ENCODE assay signal across 4 fruit fly cellular contexts in the genomic region with DNA sequence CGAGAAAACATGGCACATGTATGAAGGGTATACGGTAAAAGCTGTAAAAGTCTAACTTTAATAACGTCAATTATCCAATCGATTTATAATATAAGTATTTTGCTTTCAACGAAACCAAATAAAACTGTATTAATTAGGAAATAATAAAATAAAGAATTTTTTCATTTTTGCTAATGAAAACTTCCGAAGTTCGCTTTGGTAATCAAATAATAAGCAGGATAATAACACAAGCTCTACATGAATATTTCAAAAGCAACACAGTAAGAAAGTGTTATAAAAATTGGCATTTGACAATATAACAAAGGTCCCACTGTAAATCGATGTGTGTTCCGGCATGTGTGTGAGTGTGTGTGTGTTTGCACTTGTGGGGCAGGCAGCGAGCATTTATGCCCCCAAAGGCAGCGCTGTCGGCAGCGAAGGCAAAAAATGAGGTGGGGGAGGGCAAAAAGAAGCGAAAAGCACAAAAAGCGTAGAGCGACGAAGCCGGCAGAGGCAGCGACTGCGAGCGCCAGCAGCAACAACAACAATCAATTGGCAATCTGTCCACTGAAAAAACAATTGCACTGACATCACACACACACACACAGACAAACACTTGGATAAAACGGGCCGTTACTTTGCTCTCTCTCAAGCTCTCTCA.
TF ChIP-seq lines count a peak whose summit lies in the region.

No protein-coding gene starts in this region.

- TF ChIP-seq CTCF in whole organism, embryonic (GFP tag; optimal IDR thresholded peaks at IDR 0.05; lab: Kevin White, UChicago) = no peak

TF ChIP-seq in whole organism, embryonic, 481 proteins besides CTCF, POLR2A, EP300 and RAD21 (continues in another document):
- no peak for TF ChIP-seq cato (GFP tag; optimal IDR thresholded peaks at IDR 0.05; lab: Kevin White, UChicago; ENCODE audit: borderline replicate concordance)
- TF ChIP-seq CG9797 (GFP tag; optimal IDR thresholded peaks at IDR 0.05; lab: Kevin White, UChicago) = no peak
- TF ChIP-seq CG18476 (GFP tag; optimal IDR thresholded peaks at IDR 0.05; lab: Kevin White, UChicago) = no peak
- TF ChIP-seq CG8478 (optimal IDR thresholded peaks at IDR 0.05; lab: Kevin White, UChicago) = no peak
- no peak for TF ChIP-seq CG1529 (GFP tag; optimal IDR thresholded peaks at IDR 0.05; lab: Kevin White, UChicago)
- no peak for TF ChIP-seq D (optimal IDR thresholded peaks at IDR 0.05; lab: Kevin White, UChicago)
- TF ChIP-seq D (GFP tag; optimal IDR thresholded peaks at IDR 0.05; lab: Kevin White, UChicago) = no peak
- peak; percentile 45; the same call in 1 of the 2 replicates for TF ChIP-seq Drgx (GFP tag; IDR thresholded peaks at IDR 0.05; lab: Robert Waterston, UW)
- no peak for TF ChIP-seq CG4730 (GFP tag; IDR thresholded peaks at IDR 0.05; lab: Robert Waterston, UW)
- TF ChIP-seq CG8765 (GFP tag; IDR thresholded peaks at IDR 0.05; lab: Robert Waterston, UW) = no peak
- TF ChIP-seq hbn (GFP tag; IDR thresholded peaks at IDR 0.05; lab: Robert Waterston, UW; ENCODE audit: partially characterized antibody) = no peak
- TF ChIP-seq p53 (GFP tag; optimal IDR thresholded peaks at IDR 0.05; lab: Kevin White, UChicago) = no peak
- TF ChIP-seq CG11085 (GFP tag; IDR thresholded peaks at IDR 0.05; lab: Robert Waterston, UW) = no peak
- no peak for TF ChIP-seq twi (tag; optimal IDR thresholded peaks at IDR 0.05; lab: Kevin White, UChicago)
- TF ChIP-seq Camta (GFP tag; optimal IDR thresholded peaks at IDR 0.05; lab: Kevin White, UChicago) = no peak
- peak; percentile 35; the same call in 1 of the 2 replicates for TF ChIP-seq Ptx1 (GFP tag; IDR thresholded peaks at IDR 0.05; lab: Robert Waterston, UW)
- no peak for TF ChIP-seq Doc2 (GFP tag; IDR thresholded peaks at IDR 0.05; lab: Robert Waterston, UW)
- TF ChIP-seq CG16863 (GFP tag; optimal IDR thresholded peaks at IDR 0.05; lab: Kevin White, UChicago) = no peak
- TF ChIP-seq ro (GFP tag; IDR thresholded peaks at IDR 0.05; lab: Robert Waterston, UW) = no peak
- no peak for TF ChIP-seq CG15269 (tag; optimal IDR thresholded peaks at IDR 0.05; lab: Kevin White, UChicago)
- TF ChIP-seq Dfd (GFP tag; optimal IDR thresholded peaks at IDR 0.05; lab: Kevin White, UChicago) = no peak

TF ChIP-seq in whole organism, prepupa, 60 proteins besides CTCF, POLR2A, EP300 and RAD21 (continues in another document):
- TF ChIP-seq esn (GFP tag; optimal IDR thresholded peaks at IDR 0.05; lab: Kevin White, UChicago) = peak; percentile 22
- peak; percentile 61 for TF ChIP-seq CG10631 (GFP tag; optimal IDR thresholded peaks at IDR 0.05; lab: Kevin White, UChicago)
- TF ChIP-seq CG6808 (GFP tag; optimal IDR thresholded peaks at IDR 0.05; lab: Kevin White, UChicago) = no peak
- no peak for TF ChIP-seq Eip93F (GFP tag; optimal IDR thresholded peaks at IDR 0.05; lab: Kevin White, UChicago)
- peak; percentile 66 for TF ChIP-seq eg (GFP tag; IDR thresholded peaks at IDR 0.05; lab: Robert Waterston, UW)
- TF ChIP-seq Sox15 (GFP tag; optimal IDR thresholded peaks at IDR 0.05; lab: Kevin White, UChicago) = no peak
- peak; percentile 11 for TF ChIP-seq CG6276 (GFP tag; optimal IDR thresholded peaks at IDR 0.05; lab: Kevin White, UChicago)
- TF ChIP-seq OdsH (GFP tag; optimal IDR thresholded peaks at IDR 0.05; lab: Kevin White, UChicago) = peak; percentile 65
- peak; percentile 47 for TF ChIP-seq lz (GFP tag; optimal IDR thresholded peaks at IDR 0.05; lab: Kevin White, UChicago)
- no peak for TF ChIP-seq CG6854 (GFP tag; optimal IDR thresholded peaks at IDR 0.05; lab: Kevin White, UChicago)
- peak; percentile 16 for TF ChIP-seq CG3032 (tag; optimal IDR thresholded peaks at IDR 0.05; lab: Kevin White, UChicago)
- peak; percentile 38 for TF ChIP-seq pdm3 (GFP tag; optimal IDR thresholded peaks at IDR 0.05; lab: Kevin White, UChicago)
- TF ChIP-seq Hr39 (GFP tag; optimal IDR thresholded peaks at IDR 0.05; lab: Kevin White, UChicago) = peak; percentile 27
- no peak for TF ChIP-seq Blimp-1 (GFP tag; optimal IDR thresholded peaks at IDR 0.05; lab: Kevin White, UChicago)
- TF ChIP-seq Hr38 (GFP tag; optimal IDR thresholded peaks at IDR 0.05; lab: Kevin White, UChicago) = no peak
- TF ChIP-seq CG4318 (GFP tag; optimal IDR thresholded peaks at IDR 0.05; lab: Kevin White, UChicago) = peak; percentile 13
- peak; percentile 13 for TF ChIP-seq CG10669 (GFP tag; optimal IDR thresholded peaks at IDR 0.05; lab: Kevin White, UChicago)
- TF ChIP-seq CG7368 (GFP tag; optimal IDR thresholded peaks at IDR 0.05; lab: Kevin White, UChicago) = no peak
- TF ChIP-seq CG6792 (GFP tag; optimal IDR thresholded peaks at IDR 0.05; lab: Kevin White, UChicago) = peak; percentile 18
- no peak for TF ChIP-seq dsx (GFP tag; optimal IDR thresholded peaks at IDR 0.05; lab: Kevin White, UChicago; ENCODE audit: poor library complexity, severe bottlenecking)
- no peak for TF ChIP-seq svp (GFP tag; lab: Kevin White, UChicago)
- no peak for TF ChIP-seq dac (GFP tag; optimal IDR thresholded peaks at IDR 0.05; lab: Kevin White, UChicago)

TF ChIP-seq in whole organism, pupa, 21 proteins besides CTCF, POLR2A, EP300 and RAD21:
- TF ChIP-seq CG15710 (tag; optimal IDR thresholded peaks at IDR 0.05; lab: Kevin White, UChicago) (no peak), CG9948 (tag; optimal IDR thresholded peaks at IDR 0.05; lab: Kevin White, UChicago) (peak; percentile 21), CG4496 (GFP tag; IDR thresholded peaks at IDR 0.05; lab: Robert Waterston, UW) (peak; percentile 43; the same call in 2 of the 3 replicates), fd96Ca (GFP tag; IDR thresholded peaks at IDR 0.05; lab: Robert Waterston, UW) (peak; percentile 27; the same call in 1 of the 3 replicates), CG10348 (GFP tag; IDR thresholded peaks at IDR 0.05; lab: Robert Waterston, UW) (no peak), CG8159 (tag; optimal IDR thresholded peaks at IDR 0.05; lab: Kevin White, UChicago) (peak; percentile 13), CG14655 (GFP tag; optimal IDR thresholded peaks at IDR 0.05; lab: Kevin White, UChicago) (peak; percentile 45), rn (GFP tag; IDR thresholded peaks at IDR 0.05; lab: Robert Waterston, UW) (0 out of 2 replicates have a peak, but pooled peaks have one; percentile 33), CG8301 (tag; optimal IDR thresholded peaks at IDR 0.05; lab: Kevin White, UChicago) (peak; percentile 5), gl (tag; optimal IDR thresholded peaks at IDR 0.05; lab: Kevin White, UChicago) (no peak), CG13204 (GFP tag; optimal IDR thresholded peaks at IDR 0.05; lab: Kevin White, UChicago) (no peak), Ets98B (GFP tag; IDR thresholded peaks at IDR 0.05; lab: Robert Waterston, UW) (peak; percentile 30; the same call in 1 of the 2 replicates), CG34367 (tag; optimal IDR thresholded peaks at IDR 0.05; lab: Kevin White, UChicago) (no peak), Pif1A (GFP tag; optimal IDR thresholded peaks at IDR 0.05; lab: Kevin White, UChicago) (peak; percentile 55), EcR (GFP tag; optimal IDR thresholded peaks at IDR 0.05; lab: Kevin White, UChicago) (no peak), CG17806 (tag; optimal IDR thresholded peaks at IDR 0.05; lab: Kevin White, UChicago) (peak; percentile 23), Pif1B (GFP tag; optimal IDR thresholded peaks at IDR 0.05; lab: Kevin White, UChicago) (peak; percentile 30), D1 (tag; optimal IDR thresholded peaks at IDR 0.05; lab: Kevin White, UChicago) (no peak), Snoo (tag; optimal IDR thresholded peaks at IDR 0.05; lab: Kevin White, UChicago) (no peak), CG32121 (GFP tag; IDR thresholded peaks at IDR 0.05; lab: Robert Waterston, UW) (peak; percentile 67), CG12605 (GFP tag; IDR thresholded peaks at IDR 0.05; lab: Robert Waterston, UW) (peak; percentile 34; the same call in 1 of the 2 replicates)

TF ChIP-seq in whole organism, wandering third instar larva, 38 proteins besides CTCF, POLR2A, EP300 and RAD21:
- TF ChIP-seq rgr (GFP tag; optimal IDR thresholded peaks at IDR 0.05; lab: Kevin White, UChicago) (peak; percentile 13), jim (GFP tag; optimal IDR thresholded peaks at IDR 0.05; lab: Kevin White, UChicago) (no peak), br (GFP tag; optimal IDR thresholded peaks at IDR 0.05; lab: Kevin White, UChicago) (peak; percentile 27), tai (GFP tag; optimal IDR thresholded peaks at IDR 0.05; lab: Kevin White, UChicago) (peak; percentile 27), Dif (GFP tag; optimal IDR thresholded peaks at IDR 0.05; lab: Kevin White, UChicago; ENCODE audit: partially characterized antibody) (peak; percentile 67), foxo (GFP tag; optimal IDR thresholded peaks at IDR 0.05; lab: Kevin White, UChicago) (peak in 1 of 2 experiments; percentile 26), CG9705 (GFP tag; optimal IDR thresholded peaks at IDR 0.05; lab: Kevin White, UChicago) (no peak), Abd-B (GFP tag; optimal IDR thresholded peaks at IDR 0.05; lab: Kevin White, UChicago) (no peak), lola (GFP tag; optimal IDR thresholded peaks at IDR 0.05; lab: Kevin White, UChicago) (no peak)
TF ChIP-seq in whole organism, wandering third instar larva: peak in this region for 5.
